Worm (Caenorhabditis elegans) whole organism, L2 larva: ENCODE results near the gene F43B10.1.

Experiments used
- blmp-1 ChIP-seq: sonication (generic microtip); optimal IDR thresholded peaks from 2 replicates; lab custom pipeline; 2017; ENCODE audit warnings: missing genetic modification characterization, mild to moderate bottlenecking, missing compliant biosample characterization, antibody characterized with exemption, moderate library complexity; ENCODE audit not compliant: insufficient read depth
- mbf-1 ChIP-seq: sonication (generic microtip); optimal IDR thresholded peaks from 2 replicates; lab custom pipeline; 2017; ENCODE audit warnings: missing biosample characterization, missing genetic modification characterization
- nhr-77 ChIP-seq: fragments of 150-350 bp; optimal IDR thresholded peaks from 2 replicates; lab custom pipeline; 2014; ENCODE audit warnings: missing biosample characterization, missing genetic modification characterization
- unc-39 ChIP-seq: fragments of 150-350 bp; optimal IDR thresholded peaks from 2 replicates; lab custom pipeline; 2014; ENCODE audit warnings: missing biosample characterization, missing genetic modification characterization
- unc-62 ChIP-seq: fragments of 150-350 bp; optimal IDR thresholded peaks from 2 replicates; lab custom pipeline; 2014; ENCODE audit warnings: missing biosample characterization, missing genetic modification reagents, missing genetic modification characterization
- ztf-4 ChIP-seq: fragments of 150-350 bp; optimal IDR thresholded peaks from 2 replicates; lab custom pipeline; 2014; ENCODE audit warnings: missing biosample characterization, missing genetic modification characterization

ce11 chrX:16647222-16647621, 15.4 kb downstream of the F43B10.1 start:
- TF ChIP-seq blmp-1 (peak; percentile 97), ztf-4 (tag; lab: Kevin White, UChicago) (no peak), unc-39 (tag; lab: Kevin White, UChicago) (no peak), nhr-77 (tag; lab: Kevin White, UChicago) (no peak), mbf-1 (no peak), unc-62 (GFP tag; lab: Kevin White, UChicago) (no peak)
